Worm (Caenorhabditis elegans) whole organism, young adult: ENCODE measurements around the gene F55C5.10.

Experiments used
- B0019.2 ChIP-seq: fragments of 200-800 bp; sonication (Bioruptor generic); conservative IDR thresholded peaks from 2 replicates; pipeline ENCODE4 v1.3.6; 2022; ENCODE audit warnings: missing genetic modification reagents, missing genetic modification characterization, missing compliant biosample characterization
- B0261.1 ChIP-seq: sonication (generic microtip); optimal IDR thresholded peaks from 2 replicates; lab custom pipeline; 2016; ENCODE audit warnings: mild to moderate bottlenecking, missing genetic modification characterization, moderate library complexity, missing compliant biosample characterization
- F10E7.11 ChIP-seq: sonication (generic microtip); optimal IDR thresholded peaks from 2 replicates; lab custom pipeline; 2017; ENCODE audit warnings: mild to moderate bottlenecking, missing genetic modification characterization, moderate library complexity, missing compliant biosample characterization
- F22D6.2 ChIP-seq: sonication (generic microtip); optimal IDR thresholded peaks from 2 replicates; lab custom pipeline; 2016; ENCODE audit warnings: mild to moderate bottlenecking, missing genetic modification characterization, missing compliant biosample characterization
- F23B12.7 ChIP-seq: sonication (generic microtip); optimal IDR thresholded peaks from 2 replicates; lab custom pipeline; 2017; ENCODE audit warnings: missing genetic modification characterization, mild to moderate bottlenecking, missing compliant biosample characterization, antibody characterized with exemption, moderate library complexity; ENCODE audit not compliant: insufficient read depth
- F37B4.10 ChIP-seq: fragments of 200-800 bp; sonication (Bioruptor generic); IDR thresholded peaks from 2 replicates; pipeline ENCODE4 v1.3.6; 2022; ENCODE audit warnings: missing genetic modification characterization, missing compliant biosample characterization
- F49E8.2 ChIP-seq: sonication (generic microtip); optimal IDR thresholded peaks from 3 replicates; lab custom pipeline; 2017; ENCODE audit warnings: missing genetic modification characterization, mild to moderate bottlenecking, missing compliant biosample characterization, antibody characterized with exemption, moderate library complexity; ENCODE audit not compliant: insufficient read depth
- F55B11.4 ChIP-seq: sonication (generic microtip); optimal IDR thresholded peaks from 2 replicates; lab custom pipeline; 2016; ENCODE audit warnings: missing compliant biosample characterization, missing genetic modification characterization, borderline replicate concordance; ENCODE audit not compliant: insufficient read depth
- Y56A3A.18 ChIP-seq: fragments of 200-800 bp; sonication (Bioruptor generic); IDR thresholded peaks from 2 replicates; pipeline ENCODE4 v1.3.6; 2022; ENCODE audit warnings: missing genetic modification reagents, missing genetic modification characterization, missing compliant biosample characterization
- Y67H2A.10 ChIP-seq: fragments of 200-800 bp; sonication (Bioruptor generic); conservative IDR thresholded peaks from 2 replicates; pipeline ENCODE4 v1.3.6; 2022; ENCODE audit warnings: missing genetic modification reagents, missing genetic modification characterization, missing compliant biosample characterization
- ZK185.1 ChIP-seq: sonication (generic microtip); optimal IDR thresholded peaks from 2 replicates; lab custom pipeline; 2016; ENCODE audit warnings: mild to moderate bottlenecking, missing genetic modification characterization, missing compliant biosample characterization; ENCODE audit not compliant: poor library complexity, severe bottlenecking
- aptf-2 ChIP-seq: fragments of 200-800 bp; sonication (Bioruptor generic); conservative IDR thresholded peaks from 2 replicates; pipeline ENCODE4 v1.3.6; 2022; ENCODE audit warnings: missing genetic modification reagents, missing genetic modification characterization, missing compliant biosample characterization
- attf-3 ChIP-seq: fragments of 200-800 bp; sonication (Bioruptor generic); conservative IDR thresholded peaks from 2 replicates; pipeline ENCODE4 v1.3.6; 2022; ENCODE audit warnings: missing genetic modification reagents, missing genetic modification characterization, missing compliant biosample characterization
- cebp-2 ChIP-seq: fragments of 200-800 bp; sonication (Bioruptor generic); IDR thresholded peaks from 2 replicates; pipeline ENCODE4 v1.3.6; 2022; ENCODE audit warnings: missing genetic modification characterization, missing compliant biosample characterization
- ceh-100 ChIP-seq: fragments of 200-800 bp; sonication (Bioruptor generic); IDR thresholded peaks from 2 replicates; pipeline ENCODE4 v1.3.6; 2022; ENCODE audit warnings: missing genetic modification reagents, missing genetic modification characterization, missing compliant biosample characterization
- ceh-58 ChIP-seq: fragments of 200-800 bp; sonication (Bioruptor generic); IDR thresholded peaks from 2 replicates; pipeline ENCODE4 v1.3.6; 2022; ENCODE audit warnings: missing genetic modification characterization, missing compliant biosample characterization
- ceh-91 ChIP-seq: fragments of 200-800 bp; sonication (Bioruptor generic); IDR thresholded peaks from 2 replicates; pipeline ENCODE4 v1.3.6; 2022; ENCODE audit warnings: missing genetic modification reagents, missing genetic modification characterization, missing compliant biosample characterization
- die-1 ChIP-seq: sonication (generic microtip); optimal IDR thresholded peaks from 2 replicates; lab custom pipeline; 2016; ENCODE audit warnings: missing genotype, mild to moderate bottlenecking, missing genetic modification characterization, missing compliant biosample characterization
- dpl-1 ChIP-seq: fragments of 150-350 bp; optimal IDR thresholded peaks from 2 replicates; lab custom pipeline; 2014; ENCODE audit warnings: missing biosample characterization, missing genetic modification reagents, missing genetic modification characterization
- efl-1 ChIP-seq: fragments of 150-350 bp; optimal IDR thresholded peaks from 2 replicates; lab custom pipeline; 2014; ENCODE audit warnings: missing biosample characterization, missing genetic modification reagents, missing genetic modification characterization
- egl-44 ChIP-seq: fragments of 200-800 bp; sonication (Bioruptor generic); IDR thresholded peaks from 2 replicates; pipeline ENCODE4 v1.3.6; 2022; ENCODE audit warnings: missing genetic modification reagents, missing genetic modification characterization, missing compliant biosample characterization
- fkh-3 ChIP-seq: sonication (generic microtip); optimal IDR thresholded peaks from 2 replicates; lab custom pipeline; 2016; ENCODE audit warnings: mild to moderate bottlenecking, missing genetic modification characterization, missing compliant biosample characterization
- him-1 ChIP-seq: sonication (generic microtip); optimal IDR thresholded peaks from 2 replicates; lab custom pipeline; 2016; ENCODE audit warnings: missing genotype, missing genetic modification reagents, missing genetic modification characterization, missing compliant biosample characterization
- hmg-1.2 ChIP-seq: fragments of 200-800 bp; sonication (Bioruptor generic); IDR thresholded peaks from 2 replicates; pipeline ENCODE4 v1.3.6; 2022; ENCODE audit warnings: missing genetic modification reagents, missing genetic modification characterization, missing compliant biosample characterization
- let-526 ChIP-seq: fragments of 200-800 bp; sonication (Bioruptor generic); IDR thresholded peaks from 2 replicates; pipeline ENCODE4 v1.3.6; 2022; ENCODE audit warnings: missing genetic modification reagents, missing genetic modification characterization, missing compliant biosample characterization
- lin-35 ChIP-seq, 3 experiments: fragments of 150-350 bp in 2 of 3; sonication (generic microtip) in 1 of 3; optimal IDR thresholded peaks; 2 replicates each; lab custom pipeline; 2014 to 2018; ENCODE audit warnings: missing biosample characterization in 3 of 3, missing genetic modification characterization in 3 of 3, missing genetic modification reagents in 3 of 3
- lsl-1 ChIP-seq: fragments of 200-800 bp; sonication (Bioruptor generic); optimal IDR thresholded peaks from 2 replicates; lab custom pipeline; 2018; ENCODE audit warnings: mild to moderate bottlenecking, missing genetic modification characterization, moderate library complexity, missing compliant biosample characterization
- lsy-27 ChIP-seq: sonication (generic microtip); optimal IDR thresholded peaks from 2 replicates; lab custom pipeline; 2017; ENCODE audit warnings: missing genetic modification characterization, mild to moderate bottlenecking, missing compliant biosample characterization, antibody characterized with exemption, missing genotype, borderline replicate concordance; ENCODE audit not compliant: insufficient read depth
- madf-3 ChIP-seq: fragments of 200-800 bp; sonication (Bioruptor generic); IDR thresholded peaks from 2 replicates; pipeline ENCODE4 v1.3.6; 2022; ENCODE audit warnings: missing genetic modification reagents, missing genetic modification characterization, missing compliant biosample characterization
- mel-28 ChIP-seq: sonication (generic microtip); optimal IDR thresholded peaks from 2 replicates; lab custom pipeline; 2016; ENCODE audit warnings: borderline replicate concordance, mild to moderate bottlenecking, missing genetic modification characterization, missing compliant biosample characterization
- mxl-1 ChIP-seq: sonication (generic microtip); optimal IDR thresholded peaks from 2 replicates; lab custom pipeline; 2016; ENCODE audit warnings: missing genetic modification characterization, missing compliant biosample characterization
- nhr-120 ChIP-seq: fragments of 200-800 bp; sonication (Bioruptor generic); IDR thresholded peaks from 2 replicates; pipeline ENCODE4 v1.3.6; 2022; ENCODE audit warnings: missing genetic modification characterization, missing compliant biosample characterization
- nhr-27 ChIP-seq: fragments of 200-800 bp; sonication (Bioruptor generic); optimal IDR thresholded peaks from 2 replicates; lab custom pipeline; 2018; ENCODE audit warnings: mild to moderate bottlenecking, missing genetic modification characterization, moderate library complexity, missing compliant biosample characterization
- nhr-80 ChIP-seq: sonication (generic microtip); optimal IDR thresholded peaks from 2 replicates; lab custom pipeline; 2016; ENCODE audit warnings: missing genetic modification characterization, missing compliant biosample characterization
- rcor-1 ChIP-seq: fragments of 200-800 bp; sonication (Bioruptor generic); IDR thresholded peaks from 2 replicates; pipeline ENCODE4 v1.3.6; 2022; ENCODE audit warnings: missing genetic modification reagents, missing genetic modification characterization, missing compliant biosample characterization
- rec-8 ChIP-seq, 2 experiments: sonication (generic microtip); optimal IDR thresholded peaks; 2 replicates each; lab custom pipeline; 2016; ENCODE audit warnings: mild to moderate bottlenecking in 2 of 2, missing genetic modification characterization in 2 of 2, missing genetic modification reagents in 2 of 2, missing genotype in 2 of 2, missing biosample characterization in 1 of 2, missing compliant biosample characterization in 1 of 2, moderate library complexity in 1 of 2
- repo-1 ChIP-seq: sonication (generic microtip); optimal IDR thresholded peaks from 2 replicates; lab custom pipeline; 2017; ENCODE audit warnings: mild to moderate bottlenecking, missing genetic modification characterization, missing compliant biosample characterization
- sdz-38 ChIP-seq: sonication (generic microtip); optimal IDR thresholded peaks from 2 replicates; lab custom pipeline; 2016; ENCODE audit warnings: missing genotype, missing genetic modification characterization, missing compliant biosample characterization
- sea-2 ChIP-seq: fragments of 200-800 bp; sonication (Bioruptor generic); IDR thresholded peaks from 2 replicates; pipeline ENCODE4 v1.3.6; 2022; ENCODE audit warnings: missing genetic modification characterization, missing compliant biosample characterization
- snpc-1.1 ChIP-seq: sonication (generic microtip); optimal IDR thresholded peaks from 2 replicates; lab custom pipeline; 2017; ENCODE audit warnings: missing genetic modification characterization, mild to moderate bottlenecking, missing compliant biosample characterization, antibody characterized with exemption, moderate library complexity, missing genotype, missing genetic modification reagents; ENCODE audit not compliant: insufficient read depth
- snpc-4 ChIP-seq, 5 experiments: fragments of 150-350 bp in 1 of 5; sonication (generic microtip) in 4 of 5; optimal IDR thresholded peaks; 2 replicates each; lab custom pipeline; 2014 to 2018; ENCODE audit warnings: missing genetic modification characterization in 5 of 5, missing biosample characterization in 3 of 5, antibody characterized with exemption in 2 of 5, mild to moderate bottlenecking in 2 of 5, missing compliant biosample characterization in 2 of 5, missing genotype in 2 of 5, moderate library complexity in 2 of 5, missing genetic modification reagents in 1 of 5
- somi-1 ChIP-seq: fragments of 200-800 bp; sonication (Bioruptor generic); optimal IDR thresholded peaks from 2 replicates; lab custom pipeline; 2018; ENCODE audit warnings: mild to moderate bottlenecking, missing genetic modification characterization, missing compliant biosample characterization
- tbx-9 ChIP-seq: sonication (generic microtip); optimal IDR thresholded peaks from 2 replicates; lab custom pipeline; 2016; ENCODE audit warnings: borderline replicate concordance, missing genetic modification characterization, inconsistent platforms, missing compliant biosample characterization
- unc-130 ChIP-seq: sonication (generic microtip); optimal IDR thresholded peaks from 2 replicates; lab custom pipeline; 2016; ENCODE audit warnings: missing genetic modification reagents, missing genetic modification characterization, missing compliant biosample characterization
- ztf-18 ChIP-seq: sonication (generic microtip); optimal IDR thresholded peaks from 2 replicates; lab custom pipeline; 2016; ENCODE audit warnings: missing genotype, mild to moderate bottlenecking, missing genetic modification characterization, missing compliant biosample characterization
- ztf-25 ChIP-seq: fragments of 200-800 bp; sonication (Bioruptor generic); IDR thresholded peaks from 2 replicates; pipeline ENCODE4 v1.3.6; 2022; ENCODE audit warnings: missing genetic modification reagents, missing genetic modification characterization, missing compliant biosample characterization
- ztf-26 ChIP-seq: sonication (generic microtip); optimal IDR thresholded peaks from 2 replicates; lab custom pipeline; 2017; ENCODE audit warnings: missing genetic modification characterization, missing compliant biosample characterization
- ztf-3 ChIP-seq: fragments of 200-800 bp; sonication (Bioruptor generic); optimal IDR thresholded peaks from 2 replicates; lab custom pipeline; 2018; ENCODE audit warnings: mild to moderate bottlenecking, missing genetic modification characterization, missing compliant biosample characterization

F55C5.10 gene

DNA sequence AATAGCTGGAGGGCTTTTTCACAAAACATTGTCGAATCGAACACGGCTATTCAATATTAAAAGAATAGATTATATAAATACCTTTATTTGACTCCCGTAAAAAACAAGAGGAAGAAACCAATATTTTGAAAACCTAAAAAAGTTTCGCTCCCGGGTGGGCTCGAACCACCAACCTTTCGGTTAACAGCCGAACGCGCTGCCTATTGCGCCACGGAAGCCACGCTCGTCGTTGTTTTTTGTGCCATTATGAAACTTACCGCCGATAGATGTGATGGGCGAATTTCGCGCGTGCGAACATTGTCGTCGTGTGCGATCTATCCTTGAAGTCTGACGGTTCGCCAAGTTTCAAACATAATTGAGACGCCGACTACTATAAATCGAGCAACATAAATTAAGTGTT is 48.5 kb downstream of the F55C5.10 start (continued):
- TF ChIP-seq fkh-3 (tag; lab: Kevin White, UChicago), result no peak
- TF ChIP-seq repo-1 (tag; lab: Kevin White, UChicago), result no peak
- no peak for TF ChIP-seq let-526 (GFP tag; lab: Robert Waterston, UW)
- no peak for TF ChIP-seq lsy-27 (tag; lab: Kevin White, UChicago)
- no peak for TF ChIP-seq efl-1 (GFP tag; lab: Kevin White, UChicago)
- no peak for TF ChIP-seq F22D6.2 (tag; lab: Kevin White, UChicago)
- no peak for TF ChIP-seq mel-28 (tag; lab: Kevin White, UChicago)
- TF ChIP-seq snpc-1.1 (tag; lab: Kevin White, UChicago), result peak; percentile 26
- TF ChIP-seq attf-3 (GFP tag; lab: Robert Waterston, UW), result peak; percentile 54
- TF ChIP-seq F55B11.4 (tag; lab: Kevin White, UChicago), result no peak
- TF ChIP-seq nhr-120 (GFP tag; lab: Robert Waterston, UW), result no peak
- TF ChIP-seq aptf-2 (GFP tag; lab: Robert Waterston, UW), result no peak
- peak; percentile 76 for TF ChIP-seq B0261.1 (tag; lab: Kevin White, UChicago)
- no peak for TF ChIP-seq ZK185.1 (tag; lab: Kevin White, UChicago)
- peak; percentile 24 for TF ChIP-seq snpc-4 (GFP tag; optimal IDR thresholded peaks at IDR 0.05; lab: Kevin White, UChicago)
- peak in 1 of 4 experiments; percentile 4 for TF ChIP-seq snpc-4 (tag; optimal IDR thresholded peaks at IDR 0.05; lab: Kevin White, UChicago)
- TF ChIP-seq lsl-1, result peak; percentile 17
- TF ChIP-seq F37B4.10, result no peak
- no peak for TF ChIP-seq Y56A3A.18 (GFP tag; lab: Robert Waterston, UW)
- TF ChIP-seq ztf-26 (tag; lab: Kevin White, UChicago), result peak; percentile 49
- TF ChIP-seq him-1, result peak; percentile 81
- no peak for TF ChIP-seq ztf-3
- TF ChIP-seq rec-8 (tag; optimal IDR thresholded peaks at IDR 0.05; lab: Kevin White, UChicago), result peak in 1 of 2 experiments; percentile 29
- TF ChIP-seq madf-3 (GFP tag; lab: Robert Waterston, UW), result peak; percentile 70; the same call in 1 of the 2 replicates
- peak; percentile 76 for TF ChIP-seq ztf-18 (tag; lab: Kevin White, UChicago)
- no peak for TF ChIP-seq cebp-2 (GFP tag; lab: Robert Waterston, UW)
- no peak for TF ChIP-seq B0019.2 (GFP tag; lab: Robert Waterston, UW)
- peak; percentile 64 for TF ChIP-seq hmg-1.2 (GFP tag; lab: Robert Waterston, UW)
- TF ChIP-seq dpl-1 (GFP tag; lab: Kevin White, UChicago), result no peak
- TF ChIP-seq unc-130 (GFP tag; lab: Kevin White, UChicago), result no peak
- no peak for TF ChIP-seq sea-2 (GFP tag; lab: Robert Waterston, UW)
- peak; percentile 57 for TF ChIP-seq die-1 (tag; lab: Kevin White, UChicago)
- no peak for TF ChIP-seq Y67H2A.10 (GFP tag; lab: Robert Waterston, UW)
- no peak for TF ChIP-seq F10E7.11 (tag; lab: Kevin White, UChicago)
- no peak for TF ChIP-seq egl-44
- TF ChIP-seq ceh-58 (GFP tag; lab: Robert Waterston, UW), result no peak
- no peak for TF ChIP-seq nhr-80 (tag; lab: Kevin White, UChicago)
- peak; percentile 36 for TF ChIP-seq F23B12.7
- no peak for TF ChIP-seq ztf-25
- no peak for TF ChIP-seq ceh-100 (GFP tag; lab: Robert Waterston, UW)
- no peak for TF ChIP-seq ceh-91 (GFP tag; lab: Robert Waterston, UW)
- peak; percentile 18 for TF ChIP-seq mxl-1 (tag; lab: Kevin White, UChicago)
- TF ChIP-seq tbx-9 (tag; lab: Kevin White, UChicago), result no peak
- TF ChIP-seq somi-1 (GFP tag; lab: Kevin White, UChicago), result no peak
- TF ChIP-seq sdz-38 (tag; lab: Kevin White, UChicago), result no peak
- peak in 1 of 3 experiments; percentile 16 for TF ChIP-seq lin-35 (GFP tag; optimal IDR thresholded peaks at IDR 0.05; lab: Kevin White, UChicago)
- no peak for TF ChIP-seq rcor-1 (GFP tag; lab: Robert Waterston, UW)
- TF ChIP-seq nhr-27 (tag; lab: Kevin White, UChicago), result no peak
- TF ChIP-seq F49E8.2 (tag; lab: Kevin White, UChicago), result no peak
